Worm (Caenorhabditis elegans) whole organism, L1 larva: ENCODE results near the gene K05F1.8.

Experiments
- C04F5.9 ChIP-seq: sonication (generic microtip); optimal IDR thresholded peaks from 2 replicates; lab custom pipeline; 2016; ENCODE audit warnings: missing genetic modification characterization, missing compliant biosample characterization
- C16A3.4 ChIP-seq: fragments of 150-350 bp; optimal IDR thresholded peaks from 2 replicates; lab custom pipeline; 2014; ENCODE audit warnings: missing biosample characterization, missing genetic modification characterization
- C34B4.2 ChIP-seq: sonication (generic microtip); optimal IDR thresholded peaks from 2 replicates; lab custom pipeline; 2017; ENCODE audit warnings: mild to moderate bottlenecking, missing genetic modification characterization, missing compliant biosample characterization
- alr-1 ChIP-seq: fragments of 200-800 bp; sonication (Bioruptor generic); optimal IDR thresholded peaks from 2 replicates; lab custom pipeline; 2018; ENCODE audit warnings: borderline replicate concordance, mild to moderate bottlenecking, missing genetic modification characterization, missing compliant biosample characterization
- blmp-1 ChIP-seq: fragments of 150-350 bp; optimal IDR thresholded peaks from 2 replicates; lab custom pipeline; 2014; ENCODE audit warnings: missing biosample characterization, missing genetic modification characterization
- ceh-8 ChIP-seq: fragments of 200-800 bp; sonication (Bioruptor generic); optimal IDR thresholded peaks from 2 replicates; lab custom pipeline; 2018; ENCODE audit warnings: mild to moderate bottlenecking, missing genetic modification characterization, moderate library complexity, missing compliant biosample characterization
- ceh-88 ChIP-seq: fragments of 200-800 bp; sonication (Bioruptor generic); IDR thresholded peaks from 2 replicates; pipeline ENCODE4 v1.3.6; 2022; ENCODE audit warnings: missing genetic modification characterization, missing compliant biosample characterization
- ceh-90 ChIP-seq: sonication (generic microtip); optimal IDR thresholded peaks from 2 replicates; lab custom pipeline; 2016; ENCODE audit warnings: missing genetic modification characterization, missing compliant biosample characterization
- dsc-1 ChIP-seq: sonication (generic microtip); optimal IDR thresholded peaks from 2 replicates; lab custom pipeline; 2016; ENCODE audit warnings: mild to moderate bottlenecking, missing genetic modification characterization, missing compliant biosample characterization
- efl-3 ChIP-seq: fragments of 200-800 bp; sonication (Bioruptor generic); optimal IDR thresholded peaks from 2 replicates; lab custom pipeline; 2018; ENCODE audit warnings: mild to moderate bottlenecking, missing genetic modification characterization, missing compliant biosample characterization
- fkh-10 ChIP-seq: sonication (generic microtip); optimal IDR thresholded peaks from 2 replicates; lab custom pipeline; 2017; ENCODE audit warnings: missing biosample characterization, missing genetic modification reagents, missing genetic modification characterization
- fkh-8 ChIP-seq: sonication (generic microtip); optimal IDR thresholded peaks from 2 replicates; lab custom pipeline; 2016; ENCODE audit warnings: mild to moderate bottlenecking, missing genetic modification characterization, missing compliant biosample characterization
- grh-1 ChIP-seq: fragments of 200-800 bp; sonication (Bioruptor generic); IDR thresholded peaks from 2 replicates; pipeline ENCODE4 v1.3.6; 2022; ENCODE audit warnings: missing genetic modification reagents, missing genetic modification characterization, missing compliant biosample characterization
- hlh-4 ChIP-seq: sonication (generic microtip); optimal IDR thresholded peaks from 2 replicates; lab custom pipeline; 2016; ENCODE audit warnings: mild to moderate bottlenecking, missing genetic modification characterization, missing compliant biosample characterization
- hpl-2 ChIP-seq: fragments of 150-350 bp; optimal IDR thresholded peaks from 2 replicates; lab custom pipeline; 2014; ENCODE audit warnings: missing biosample characterization, missing genetic modification reagents, missing genetic modification characterization
- irx-1 ChIP-seq: sonication (generic microtip); optimal IDR thresholded peaks from 2 replicates; lab custom pipeline; 2016; ENCODE audit warnings: missing genetic modification characterization, missing compliant biosample characterization
- isw-1 ChIP-seq: fragments of 200-800 bp; sonication (Bioruptor generic); IDR thresholded peaks from 2 replicates; pipeline ENCODE4 v1.3.6; 2022; ENCODE audit warnings: missing genetic modification characterization, missing compliant biosample characterization
- lin-13 ChIP-seq: fragments of 150-350 bp; optimal IDR thresholded peaks from 2 replicates; lab custom pipeline; 2014; ENCODE audit warnings: missing biosample characterization, missing genetic modification reagents, missing genetic modification characterization
- lsy-2 ChIP-seq, 2 experiments: fragments of 150-350 bp; optimal IDR thresholded peaks; 2 replicates each; lab custom pipeline; 2014; ENCODE audit warnings: missing biosample characterization in 2 of 2, missing genetic modification characterization in 2 of 2
- mdl-1 ChIP-seq, 2 experiments: fragments of 150-350 bp; optimal IDR thresholded peaks; 2 replicates each; lab custom pipeline; 2014 to 2017; ENCODE audit warnings: missing biosample characterization in 2 of 2, missing genetic modification characterization in 2 of 2, inconsistent platforms in 1 of 2
- mef-2 ChIP-seq: fragments of 150-350 bp; optimal IDR thresholded peaks from 2 replicates; lab custom pipeline; 2014; ENCODE audit warnings: missing biosample characterization, missing genetic modification characterization
- mep-1 ChIP-seq: fragments of 150-350 bp; optimal IDR thresholded peaks from 2 replicates; lab custom pipeline; 2014; ENCODE audit warnings: missing biosample characterization, missing genetic modification characterization
- nhr-11 ChIP-seq: fragments of 150-350 bp; optimal IDR thresholded peaks from 2 replicates; lab custom pipeline; 2014; ENCODE audit warnings: missing biosample characterization, missing genetic modification characterization
- nhr-19 ChIP-seq: fragments of 200-800 bp; sonication (Bioruptor generic); conservative IDR thresholded peaks from 2 replicates; pipeline ENCODE4 v1.3.6; 2022; ENCODE audit warnings: missing genetic modification characterization, missing compliant biosample characterization
- nhr-20 ChIP-seq: sonication (generic microtip); optimal IDR thresholded peaks from 2 replicates; lab custom pipeline; 2016; ENCODE audit warnings: mild to moderate bottlenecking, missing genetic modification characterization, missing compliant biosample characterization
- nhr-237 ChIP-seq: fragments of 150-350 bp; optimal IDR thresholded peaks from 2 replicates; lab custom pipeline; 2014; ENCODE audit warnings: missing biosample characterization, missing genetic modification characterization
- nhr-28 ChIP-seq: fragments of 150-350 bp; optimal IDR thresholded peaks from 2 replicates; lab custom pipeline; 2014; ENCODE audit warnings: missing biosample characterization, missing genetic modification characterization
- nhr-71 ChIP-seq: sonication (generic microtip); optimal IDR thresholded peaks from 2 replicates; lab custom pipeline; 2016; ENCODE audit warnings: mild to moderate bottlenecking, missing genetic modification characterization, moderate library complexity, missing compliant biosample characterization
- nhr-77 ChIP-seq: fragments of 150-350 bp; optimal IDR thresholded peaks from 2 replicates; lab custom pipeline; 2014; ENCODE audit warnings: missing biosample characterization, missing genetic modification characterization
- nhr-85 ChIP-seq: sonication (generic microtip); peaks from one replicate; lab custom pipeline; 2016; ENCODE audit warnings: missing genetic modification characterization, inconsistent platforms, missing compliant biosample characterization
- nhr-90 ChIP-seq: sonication (generic microtip); optimal IDR thresholded peaks from 2 replicates; lab custom pipeline; 2016; ENCODE audit warnings: mild to moderate bottlenecking, missing genetic modification characterization, missing compliant biosample characterization; ENCODE audit not compliant: poor library complexity
- pag-3 ChIP-seq: sonication (generic microtip); optimal IDR thresholded peaks from 2 replicates; lab custom pipeline; 2017; ENCODE audit warnings: missing genetic modification characterization, mild to moderate bottlenecking, missing compliant biosample characterization, antibody characterized with exemption, borderline replicate concordance; ENCODE audit not compliant: insufficient read depth
- rnt-1 ChIP-seq: sonication (generic microtip); optimal IDR thresholded peaks from 2 replicates; lab custom pipeline; 2016; ENCODE audit warnings: mild to moderate bottlenecking, missing genetic modification characterization, moderate library complexity, missing compliant biosample characterization
- sox-4 ChIP-seq: sonication (generic microtip); optimal IDR thresholded peaks from 2 replicates; lab custom pipeline; 2016; ENCODE audit warnings: missing genetic modification characterization, missing compliant biosample characterization
- sptf-1 ChIP-seq: fragments of 150-350 bp; optimal IDR thresholded peaks from 2 replicates; lab custom pipeline; 2014; ENCODE audit warnings: missing biosample characterization, missing genetic modification characterization
- sup-37 ChIP-seq: fragments of 200-800 bp; sonication (Bioruptor generic); optimal IDR thresholded peaks from 2 replicates; lab custom pipeline; 2018; ENCODE audit warnings: mild to moderate bottlenecking, missing genetic modification characterization, missing compliant biosample characterization
- swsn-7 ChIP-seq: sonication (generic microtip); optimal IDR thresholded peaks from 2 replicates; lab custom pipeline; 2016; ENCODE audit warnings: missing genetic modification characterization, missing compliant biosample characterization
- tlp-1 ChIP-seq: fragments of 150-350 bp; optimal IDR thresholded peaks from 2 replicates; lab custom pipeline; 2014; ENCODE audit warnings: missing biosample characterization, missing genetic modification characterization
- xbp-1 ChIP-seq: sonication (generic microtip); optimal IDR thresholded peaks from 2 replicates; lab custom pipeline; 2016; ENCODE audit warnings: missing genetic modification characterization, missing compliant biosample characterization
- zip-4 ChIP-seq: fragments of 200-800 bp; sonication (Bioruptor generic); optimal IDR thresholded peaks from 2 replicates; lab custom pipeline; 2018; ENCODE audit warnings: mild to moderate bottlenecking, missing genetic modification characterization, moderate library complexity, missing compliant biosample characterization

K05F1.8 gene

DNA sequence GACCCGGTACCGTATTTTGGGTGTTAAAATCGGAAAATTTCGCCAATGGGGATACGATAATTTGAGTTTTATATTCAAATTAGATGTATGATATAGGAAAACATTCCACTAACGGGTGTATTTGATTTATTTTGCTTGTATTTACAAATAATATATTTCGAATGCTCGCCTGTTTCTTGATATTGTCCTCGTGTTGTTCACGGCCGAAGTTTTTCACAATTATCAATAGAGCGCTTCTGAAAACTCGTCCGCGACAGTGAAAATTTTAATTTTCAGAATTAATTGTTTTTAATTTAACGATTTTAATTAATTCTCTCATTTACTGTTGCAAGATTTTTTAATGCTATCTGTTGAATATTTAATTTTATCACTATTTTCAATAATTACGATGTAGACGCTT, 20.2 kb upstream of the K05F1.8 start (continued):
- TF ChIP-seq hlh-4 (tag; lab: Kevin White, UChicago) (no peak), nhr-237 (no peak), mef-2 (no peak), grh-1 (no peak), ceh-8 (no peak), nhr-28 (tag; lab: Kevin White, UChicago) (no peak), lin-13 (peak; percentile 12), mdl-1 (tag; optimal IDR thresholded peaks at IDR 0.05; lab: Kevin White, UChicago) (no peak), C04F5.9 (tag; lab: Kevin White, UChicago) (peak; percentile 27), dsc-1 (tag; lab: Kevin White, UChicago) (peak; percentile 47), zip-4 (GFP tag; lab: Kevin White, UChicago) (no peak), nhr-85 (tag; lab: Kevin White, UChicago) (peak; percentile 79), alr-1 (tag; lab: Kevin White, UChicago) (no peak), lsy-2 (tag; optimal IDR thresholded peaks at IDR 0.05; lab: Kevin White, UChicago) (peak in 1 of 2 experiments; percentile 40), nhr-71 (tag; lab: Kevin White, UChicago) (peak; percentile 67), sptf-1 (tag; lab: Kevin White, UChicago) (no peak), isw-1 (no peak), xbp-1 (tag; lab: Kevin White, UChicago) (peak; percentile 41), swsn-7 (tag; lab: Kevin White, UChicago) (peak; percentile 32), nhr-20 (no peak), fkh-8 (tag; lab: Kevin White, UChicago) (no peak), sup-37 (no peak), hpl-2 (no peak), mep-1 (tag; lab: Kevin White, UChicago) (no peak), tlp-1 (tag; lab: Kevin White, UChicago) (no peak), rnt-1 (tag; lab: Kevin White, UChicago) (peak; percentile 82)
- TF ChIP-seq, all 84 proteins: peak for 24

DNA sequence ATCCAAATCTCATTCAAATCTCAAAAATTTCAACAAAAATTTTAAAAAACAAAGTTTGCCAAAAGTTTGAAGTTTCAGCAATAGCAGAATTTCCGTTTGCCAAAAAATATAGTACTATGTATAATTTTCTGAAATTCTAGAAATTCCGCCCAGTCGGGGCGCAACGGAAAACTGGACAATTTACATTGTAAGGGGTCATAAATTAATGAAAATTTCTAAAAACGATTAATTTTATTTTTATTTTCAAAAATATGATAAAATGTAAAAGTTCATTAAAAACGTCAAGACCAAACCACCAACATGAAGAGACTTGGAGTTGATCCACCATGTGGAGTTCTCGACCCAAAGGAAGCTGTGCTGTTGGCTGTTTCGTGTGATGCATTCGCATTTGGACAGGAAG, 18.8 kb upstream of the K05F1.8 start, which contains the start of gene ZK1248.4:
Gene ZK1248.4, plus strand, starts transcription at position 301 of the 400 bp plus-strand sequence.
- TF ChIP-seq ceh-8, result no peak
- no peak for TF ChIP-seq efl-3 (GFP tag; lab: Kevin White, UChicago)
- TF ChIP-seq irx-1 (tag; lab: Kevin White, UChicago), result no peak

DNA sequence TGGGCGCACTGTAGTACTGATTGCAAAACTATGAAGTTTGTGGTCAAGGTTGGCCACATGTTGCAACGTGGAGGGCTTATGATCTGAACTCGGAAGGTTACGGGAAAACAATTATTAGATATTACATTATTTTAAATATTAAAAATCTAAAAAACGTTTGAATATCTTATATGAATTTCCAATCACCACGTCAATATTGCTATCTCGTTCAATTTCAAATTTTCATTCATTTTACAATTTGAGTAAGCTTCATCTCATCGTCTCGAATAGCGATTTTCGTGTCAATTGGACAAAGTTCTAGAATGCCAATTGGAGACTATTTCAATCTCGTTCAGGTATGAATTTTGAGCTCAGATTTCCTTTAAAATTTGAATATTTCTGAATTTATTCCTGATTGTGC, 16.9 kb upstream of the K05F1.8 start, which contains the start of gene ZK1248.20:
Gene ZK1248.20, plus strand, starts transcription at position 301 of the 400 bp plus-strand sequence.
- no peak for TF ChIP-seq swsn-7 (tag; lab: Kevin White, UChicago)
- no peak for TF ChIP-seq ceh-88 (GFP tag; lab: Robert Waterston, UW)
- TF ChIP-seq alr-1 (tag; lab: Kevin White, UChicago), result no peak
- no peak for TF ChIP-seq C34B4.2 (tag; lab: Kevin White, UChicago)
- TF ChIP-seq nhr-77 (tag; lab: Kevin White, UChicago), result no peak
- TF ChIP-seq C16A3.4, result no peak
- TF ChIP-seq pag-3 (tag; lab: Kevin White, UChicago), result no peak
- TF ChIP-seq grh-1, result no peak
- TF ChIP-seq ceh-90 (tag; lab: Kevin White, UChicago), result no peak
- TF ChIP-seq nhr-19 (GFP tag; lab: Robert Waterston, UW), result no peak
- no peak for TF ChIP-seq nhr-90 (tag; lab: Kevin White, UChicago)
- no peak for TF ChIP-seq sox-4 (tag; lab: Kevin White, UChicago)
- no peak for TF ChIP-seq fkh-10 (GFP tag; lab: Kevin White, UChicago)
- TF ChIP-seq hpl-2, result no peak
- TF ChIP-seq dsc-1 (tag; lab: Kevin White, UChicago), result no peak
- no peak for TF ChIP-seq nhr-11 (tag; lab: Kevin White, UChicago)
- TF ChIP-seq sup-37, result no peak
- TF ChIP-seq blmp-1 (tag; lab: Kevin White, UChicago), result no peak
